Fruit fly (Drosophila melanogaster) whole organism, embryonic: ENCODE results near the gene aralar1.

ENCODE experiments used
- ATbp ChIP-seq: fragments of 200-800 bp; sonication (Bioruptor generic); optimal IDR thresholded peaks from 2 replicates; lab custom pipeline; 2017; ENCODE audit warnings: missing biosample characterization, mild to moderate bottlenecking, missing genetic modification characterization, missing genetic modification reagents
- Adf1 ChIP-seq: fragments of 200-800 bp; sonication (Bioruptor generic); IDR thresholded peaks from 2 replicates; pipeline ENCODE4 v1.3.6; 2022; ENCODE audit warnings: missing biosample characterization, missing genetic modification characterization
- Atf3 ChIP-seq: fragments of 200-800 bp; sonication (Bioruptor generic); optimal IDR thresholded peaks from 3 replicates; lab custom pipeline; 2016; ENCODE audit warnings: missing biosample characterization, missing genetic modification characterization
- Bgb ChIP-seq: fragments of 200-800 bp; sonication (Bioruptor generic); IDR thresholded peaks from 2 replicates; pipeline ENCODE4 v1.3.6; 2022; ENCODE audit warnings: missing biosample characterization, missing genetic modification characterization; ENCODE audit not compliant: partially characterized antibody
- BtbVII ChIP-seq: fragments of 200-800 bp; sonication (Bioruptor generic); optimal IDR thresholded peaks from 3 replicates; lab custom pipeline; 2017; ENCODE audit warnings: missing biosample characterization, mild to moderate bottlenecking, missing genetic modification characterization
- Bteb2 ChIP-seq: fragments of 200-800 bp; sonication (Bioruptor generic); optimal IDR thresholded peaks from 2 replicates; lab custom pipeline; 2016; ENCODE audit warnings: missing biosample characterization, missing genetic modification characterization
- CG10654 ChIP-seq: fragments of 200-800 bp; sonication (Bioruptor generic); optimal IDR thresholded peaks from 2 replicates; lab custom pipeline; 2016; ENCODE audit warnings: missing biosample characterization, missing genetic modification characterization
- CG15696 ChIP-seq: fragments of 200-800 bp; sonication (Bioruptor generic); optimal IDR thresholded peaks from 2 replicates; lab custom pipeline; 2019; ENCODE audit warnings: missing biosample characterization, mild to moderate bottlenecking, missing genetic modification characterization, moderate library complexity
- CG17361 ChIP-seq: fragments of 200-800 bp; sonication (Bioruptor generic); IDR thresholded peaks from 3 replicates; pipeline ENCODE4 v1.3.6; 2022; ENCODE audit warnings: missing biosample characterization, missing genetic modification characterization
- CG18476 ChIP-seq: fragments of 200-800 bp; sonication (Bioruptor generic); optimal IDR thresholded peaks from 2 replicates; lab custom pipeline; 2016; ENCODE audit warnings: missing biosample characterization, mild to moderate bottlenecking, missing genetic modification characterization
- CG2199 ChIP-seq: fragments of 200-800 bp; sonication (Bioruptor generic); IDR thresholded peaks from 3 replicates; pipeline ENCODE4 v1.3.6; 2022; ENCODE audit warnings: missing biosample characterization, missing genetic modification characterization
- CG31388 ChIP-seq: fragments of 200-800 bp; sonication (Bioruptor generic); optimal IDR thresholded peaks from 2 replicates; lab custom pipeline; 2016; ENCODE audit warnings: missing biosample characterization, missing genetic modification characterization
- CG3163 ChIP-seq: fragments of 200-800 bp; sonication (Bioruptor generic); optimal IDR thresholded peaks from 3 replicates; lab custom pipeline; 2016; ENCODE audit warnings: missing biosample characterization, missing genetic modification characterization
- CG32532 ChIP-seq: fragments of 200-800 bp; sonication (Bioruptor generic); IDR thresholded peaks from 2 replicates; pipeline ENCODE4 v1.3.6; 2022; ENCODE audit warnings: missing biosample characterization, missing genetic modification characterization
- CG34224 ChIP-seq: fragments of 200-800 bp; sonication (Bioruptor generic); IDR thresholded peaks from 3 replicates; pipeline ENCODE4 v1.3.6; 2022; ENCODE audit warnings: missing biosample characterization, missing genetic modification characterization; ENCODE audit not compliant: partially characterized antibody
- CG4404 ChIP-seq: fragments of 200-800 bp; sonication (Bioruptor generic); IDR thresholded peaks from 2 replicates; pipeline ENCODE4 v1.3.6; 2022; ENCODE audit warnings: missing biosample characterization, missing genetic modification characterization
- CG4730 ChIP-seq: fragments of 200-800 bp; sonication (Bioruptor generic); IDR thresholded peaks from 2 replicates; pipeline ENCODE4 v1.3.6; 2022; ENCODE audit warnings: missing biosample characterization, missing genetic modification characterization
- CG4820 ChIP-seq: fragments of 200-800 bp; sonication (Bioruptor generic); optimal IDR thresholded peaks from 3 replicates; lab custom pipeline; 2016; ENCODE audit warnings: missing biosample characterization, missing genetic modification characterization
- CG6654 ChIP-seq: fragments of 200-800 bp; sonication (Bioruptor generic); optimal IDR thresholded peaks from 2 replicates; lab custom pipeline; 2017; ENCODE audit warnings: missing biosample characterization, mild to moderate bottlenecking, missing genetic modification characterization
- CG7372 ChIP-seq: fragments of 200-800 bp; sonication (Bioruptor generic); IDR thresholded peaks from 2 replicates; pipeline ENCODE4 v1.3.6; 2022; ENCODE audit warnings: missing biosample characterization, missing genetic modification characterization
- CG8765 ChIP-seq: fragments of 200-800 bp; sonication (Bioruptor generic); IDR thresholded peaks from 2 replicates; pipeline ENCODE4 v1.3.6; 2022; ENCODE audit warnings: missing biosample characterization, missing genetic modification characterization
- Chrac-16 ChIP-seq: fragments of 200-800 bp; sonication (Bioruptor generic); optimal IDR thresholded peaks from 3 replicates; lab custom pipeline; 2016; ENCODE audit warnings: missing biosample characterization, missing genetic modification characterization
- CrebB ChIP-seq: fragments of 200-800 bp; sonication (Bioruptor generic); optimal IDR thresholded peaks from 3 replicates; lab custom pipeline; 2018; ENCODE audit warnings: missing biosample characterization, mild to moderate bottlenecking, missing genetic modification characterization
- Dip2 ChIP-seq: fragments of 200-800 bp; sonication (Bioruptor generic); IDR thresholded peaks from 2 replicates; pipeline ENCODE4 v1.3.6; 2022; ENCODE audit warnings: missing biosample characterization, missing genetic modification characterization
- Doc3 ChIP-seq: fragments of 200-800 bp; sonication (Bioruptor generic); IDR thresholded peaks from 3 replicates; pipeline ENCODE4 v1.3.6; 2022; ENCODE audit warnings: missing biosample characterization, missing genetic modification characterization; ENCODE audit not compliant: partially characterized antibody
- E2f2 ChIP-seq: fragments of 200-800 bp; sonication (Bioruptor generic); IDR thresholded peaks from 2 replicates; pipeline ENCODE4 v1.3.6; 2022; ENCODE audit warnings: missing biosample characterization, missing genetic modification characterization
- Hmx ChIP-seq: fragments of 200-800 bp; sonication (Bioruptor generic); optimal IDR thresholded peaks from 2 replicates; lab custom pipeline; 2016; ENCODE audit warnings: missing biosample characterization, missing genetic modification characterization
- Hr3 ChIP-seq: fragments of 200-800 bp; sonication (Bioruptor generic); optimal IDR thresholded peaks from 3 replicates; lab custom pipeline; 2016; ENCODE audit warnings: missing biosample characterization, missing genetic modification characterization
- Jarid2 ChIP-seq: fragments of 200-800 bp; sonication (Bioruptor generic); optimal IDR thresholded peaks from 3 replicates; lab custom pipeline; 2017; ENCODE audit warnings: mild to moderate bottlenecking, missing biosample characterization, missing genetic modification reagents, missing genetic modification characterization
- Lpt ChIP-seq: fragments of >200 bp; optimal IDR thresholded peaks from 2 replicates; lab custom pipeline; 2018; ENCODE audit warnings: missing biosample characterization, missing genetic modification characterization
- Med ChIP-seq: fragments of 200-800 bp; sonication (Bioruptor generic); peaks from one replicate; lab custom pipeline; 2016; ENCODE audit warnings: missing biosample characterization, missing genetic modification characterization, mild to moderate bottlenecking, inconsistent platforms, moderate library complexity
- Mes4 ChIP-seq: fragments of 200-800 bp; sonication (Bioruptor generic); optimal IDR thresholded peaks from 2 replicates; lab custom pipeline; 2016; ENCODE audit warnings: missing biosample characterization, missing genetic modification characterization
- Opbp ChIP-seq: fragments of 200-800 bp; sonication (Bioruptor generic); IDR thresholded peaks from 3 replicates; pipeline ENCODE4 v1.3.6; 2022; ENCODE audit warnings: missing biosample characterization, missing genetic modification characterization; ENCODE audit not compliant: partially characterized antibody
- Optix ChIP-seq: fragments of 200-800 bp; sonication (Bioruptor generic); IDR thresholded peaks from 3 replicates; pipeline ENCODE4 v1.3.6; 2022; ENCODE audit warnings: missing biosample characterization, missing genetic modification characterization
- aop ChIP-seq: fragments of 200-800 bp; sonication (Bioruptor generic); IDR thresholded peaks from 2 replicates; pipeline ENCODE4 v1.3.6; 2022; ENCODE audit warnings: missing biosample characterization, missing genetic modification characterization
- ato ChIP-seq: fragments of 200-800 bp; sonication (Bioruptor generic); IDR thresholded peaks from 2 replicates; pipeline ENCODE4 v1.3.6; 2022; ENCODE audit warnings: missing biosample characterization, missing genetic modification characterization; ENCODE audit not compliant: partially characterized antibody
- bowl ChIP-seq: fragments of 200-800 bp; sonication (Bioruptor generic); IDR thresholded peaks from 2 replicates; pipeline ENCODE4 v1.3.6; 2022; ENCODE audit warnings: missing biosample characterization, missing genetic modification characterization
- dan ChIP-seq: fragments of 200-800 bp; sonication (Bioruptor generic); IDR thresholded peaks from 2 replicates; pipeline ENCODE4 v1.3.6; 2022; ENCODE audit warnings: missing biosample characterization, missing genetic modification characterization
- danr ChIP-seq: fragments of 200-800 bp; sonication (Bioruptor generic); IDR thresholded peaks from 2 replicates; pipeline ENCODE4 v1.3.6; 2022; ENCODE audit warnings: missing biosample characterization, missing genetic modification characterization
- dati ChIP-seq: fragments of 200-800 bp; sonication (Bioruptor generic); IDR thresholded peaks from 2 replicates; pipeline ENCODE4 v1.3.6; 2022; ENCODE audit warnings: missing biosample characterization, missing genetic modification characterization
- dysf ChIP-seq: fragments of 200-800 bp; sonication (Bioruptor generic); IDR thresholded peaks from 3 replicates; pipeline ENCODE4 v1.3.6; 2022; ENCODE audit warnings: missing biosample characterization, missing genetic modification characterization
- fru ChIP-seq: fragments of >200 bp; optimal IDR thresholded peaks from 2 replicates; lab custom pipeline; 2017
- gem ChIP-seq: fragments of 200-800 bp; sonication (Bioruptor generic); optimal IDR thresholded peaks from 2 replicates; lab custom pipeline; 2019; ENCODE audit warnings: missing biosample characterization, mild to moderate bottlenecking, missing genetic modification characterization, moderate library complexity
- gfzf ChIP-seq: fragments of 200-800 bp; sonication (Bioruptor generic); optimal IDR thresholded peaks from 2 replicates; lab custom pipeline; 2016; ENCODE audit warnings: missing biosample characterization, mild to moderate bottlenecking, missing genetic modification characterization, moderate library complexity
- gt ChIP-seq: fragments of 200-800 bp; sonication (Bioruptor generic); IDR thresholded peaks from 2 replicates; pipeline ENCODE4 v1.3.6; 2022; ENCODE audit warnings: missing biosample characterization, missing genetic modification characterization
- lilli ChIP-seq: fragments of 200-800 bp; sonication (Bioruptor generic); optimal IDR thresholded peaks from 3 replicates; lab custom pipeline; 2016; ENCODE audit warnings: missing biosample characterization, missing genetic modification characterization
- p53 ChIP-seq: fragments of 200-800 bp; sonication (Bioruptor generic); optimal IDR thresholded peaks from 2 replicates; lab custom pipeline; 2016; ENCODE audit warnings: missing biosample characterization, missing genetic modification characterization
- run ChIP-seq: fragments of 200-800 bp; sonication (Bioruptor generic); optimal IDR thresholded peaks from 3 replicates; lab custom pipeline; 2018; ENCODE audit warnings: missing biosample characterization, mild to moderate bottlenecking, missing genetic modification characterization
- sc ChIP-seq, 3 experiments: fragments of >200 bp in 2 of 3; fragments of 200-800 bp in 1 of 3; sonication (Bioruptor generic) in 1 of 3; optimal IDR thresholded peaks; 2 replicates in 2 of 3; 3 replicates in 1 of 3; lab custom pipeline; 2017; ENCODE audit warnings: mild to moderate bottlenecking in 1 of 3, missing biosample characterization in 1 of 3, missing genetic modification characterization in 1 of 3, missing genetic modification reagents in 1 of 3
- schlank ChIP-seq: fragments of 200-800 bp; sonication (Bioruptor generic); optimal IDR thresholded peaks from 2 replicates; lab custom pipeline; 2018; ENCODE audit warnings: missing biosample characterization, mild to moderate bottlenecking, missing genetic modification characterization
- stwl ChIP-seq: fragments of 200-800 bp; sonication (Bioruptor generic); optimal IDR thresholded peaks from 3 replicates; lab custom pipeline; 2018; ENCODE audit warnings: missing biosample characterization, mild to moderate bottlenecking, missing genetic modification characterization, moderate library complexity
- vfl ChIP-seq: fragments of 200-800 bp; sonication (Bioruptor generic); optimal IDR thresholded peaks from 2 replicates; lab custom pipeline; 2016; ENCODE audit warnings: missing biosample characterization, missing genetic modification characterization

The aralar1 gene

dm6 chr3R:30427805-30428359, 27.8 kb downstream of the aralar1 start, which contains the start of gene CG2218 (continued):
- TF ChIP-seq sc (optimal IDR thresholded peaks at IDR 0.05; lab: Kevin White, UChicago) (no peak), sc (GFP tag; optimal IDR thresholded peaks at IDR 0.05; lab: Kevin White, UChicago) (no peak), CG18476 (GFP tag; lab: Kevin White, UChicago) (no peak), CG4820 (GFP tag; lab: Kevin White, UChicago) (no peak), CG32532 (GFP tag; lab: Robert Waterston, UW) (no peak), dysf (GFP tag; lab: Robert Waterston, UW) (no peak), CG3163 (peak; percentile 22), danr (GFP tag; lab: Robert Waterston, UW) (no peak), CG4730 (GFP tag; lab: Robert Waterston, UW) (no peak), CG34224 (no peak), Hr3 (GFP tag; lab: Kevin White, UChicago) (no peak), CG17361 (GFP tag; lab: Robert Waterston, UW) (no peak), ATbp (GFP tag; lab: Kevin White, UChicago) (no peak), aop (GFP tag; lab: Robert Waterston, UW) (no peak), Jarid2 (GFP tag; lab: Kevin White, UChicago) (no peak), CG15696 (tag; lab: Kevin White, UChicago) (no peak), CG31388 (GFP tag; lab: Kevin White, UChicago) (no peak), Hmx (GFP tag; lab: Kevin White, UChicago) (no peak), Med (GFP tag; lab: Kevin White, UChicago) (peak; percentile 88), vfl (no peak), dati (GFP tag; lab: Robert Waterston, UW) (no peak), Doc3 (no peak), Mes4 (GFP tag; lab: Kevin White, UChicago) (no peak), fru (lab: Kevin White, UChicago) (no peak), CG6654 (GFP tag; lab: Kevin White, UChicago) (no peak), CG2199 (no peak), Dip2 (no peak), gfzf (peak; percentile 95), E2f2 (GFP tag; lab: Robert Waterston, UW) (peak; percentile 99), gem (no peak), Adf1 (GFP tag; lab: Robert Waterston, UW) (no peak), bowl (no peak), stwl (tag; lab: Kevin White, UChicago) (peak; percentile 95), Bteb2 (GFP tag; lab: Kevin White, UChicago) (no peak), dan (GFP tag; lab: Robert Waterston, UW) (no peak), CG7372 (GFP tag; lab: Robert Waterston, UW) (no peak), BtbVII (no peak), Chrac-16 (GFP tag; lab: Kevin White, UChicago) (no peak), Optix (GFP tag; lab: Robert Waterston, UW) (no peak), gt (no peak), p53 (GFP tag; lab: Kevin White, UChicago) (no peak), Lpt (GFP tag; lab: Kevin White, UChicago) (no peak), schlank (tag; lab: Kevin White, UChicago) (no peak), CG4404 (no peak), CG8765 (GFP tag; lab: Robert Waterston, UW) (no peak), Bgb (GFP tag; lab: Robert Waterston, UW) (peak; percentile 56), Opbp (GFP tag; lab: Robert Waterston, UW) (peak; percentile 65; the same call in 2 of the 3 replicates), Atf3 (no peak), ato (GFP tag; lab: Robert Waterston, UW) (peak; percentile 55; the same call in 1 of the 2 replicates), CG10654 (GFP tag; lab: Kevin White, UChicago) (no peak), CrebB (tag; lab: Kevin White, UChicago) (peak; percentile 29), run (tag; lab: Kevin White, UChicago) (no peak), lilli (no peak)
